Fruit fly (Drosophila melanogaster): ENCODE measurements around the gene Gmd.

The Gmd gene

DNA sequence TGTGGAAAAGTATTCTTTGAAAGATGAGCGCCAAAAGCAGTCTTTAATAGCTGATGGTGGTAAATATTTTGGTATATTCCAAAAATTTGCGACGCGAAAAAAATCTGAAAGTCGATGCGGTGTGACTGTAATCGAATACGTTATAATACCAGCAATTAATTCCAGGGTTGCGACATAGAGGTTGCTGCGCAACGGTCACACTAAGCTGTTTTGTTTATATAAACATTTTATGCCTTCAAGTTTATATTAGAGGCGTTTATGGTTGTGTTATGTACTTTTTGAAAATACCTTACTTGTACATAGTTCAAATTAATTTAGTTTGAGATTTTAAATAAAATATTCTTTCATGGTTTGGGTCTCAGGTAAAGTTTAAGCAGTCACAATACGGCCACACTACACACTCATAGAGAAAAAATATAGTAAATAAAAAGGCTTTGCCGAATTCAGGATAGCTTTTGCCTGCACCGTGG lies 5.5 kb downstream of the Gmd start, which contains the start of gene CG14043 (continued):
- TF ChIP-seq aop (GFP tag; IDR thresholded peaks at IDR 0.05) (no peak), CG2120 (GFP tag; optimal IDR thresholded peaks at IDR 0.05) (peak; percentile 58), CG16779 (GFP tag; IDR thresholded peaks at IDR 0.05) (no peak), yki (optimal IDR thresholded peaks at IDR 0.05) (no peak), ERR (GFP tag; optimal IDR thresholded peaks at IDR 0.05) (no peak), ken (GFP tag; IDR thresholded peaks at IDR 0.05) (no peak; the same call in 2 of the 3 replicates), Dp (GFP tag; optimal IDR thresholded peaks at IDR 0.05) (peak; percentile 78), NC2β (GFP tag; optimal IDR thresholded peaks at IDR 0.05) (peak; percentile 42), CG16813 (GFP tag; IDR thresholded peaks at IDR 0.05; ENCODE audit: partially characterized antibody) (no peak), az2 (GFP tag; optimal IDR thresholded peaks at IDR 0.05) (no peak), tll (GFP tag; optimal IDR thresholded peaks at IDR 0.05) (no peak), tx (GFP tag; optimal IDR thresholded peaks at IDR 0.05) (no peak), CG12219 (GFP tag; optimal IDR thresholded peaks at IDR 0.05) (no peak), CkIIα-i1 (GFP tag; IDR thresholded peaks at IDR 0.05) (no peak), CG12942 (GFP tag; optimal IDR thresholded peaks at IDR 0.05) (no peak), lov (optimal IDR thresholded peaks at IDR 0.05) (no peak), lov (GFP tag; IDR thresholded peaks at IDR 0.05) (no peak), Hand (GFP tag; optimal IDR thresholded peaks at IDR 0.05) (no peak), pzg (GFP tag; optimal IDR thresholded peaks at IDR 0.05) (peak; percentile 94), gt (GFP tag; IDR thresholded peaks at IDR 0.05) (no peak), jing (GFP tag; optimal IDR thresholded peaks at IDR 0.05) (no peak), CG16863 (GFP tag; optimal IDR thresholded peaks at IDR 0.05) (no peak), rib (GFP tag; IDR thresholded peaks at IDR 0.05) (no peak), CG6813 (GFP tag; optimal IDR thresholded peaks at IDR 0.05) (no peak), CG10267 (tag; optimal IDR thresholded peaks at IDR 0.05) (peak; percentile 68), E2f1 (GFP tag; IDR thresholded peaks at IDR 0.05) (no peak), YL-1 (GFP tag; optimal IDR thresholded peaks at IDR 0.05) (peak; percentile 80), CG4424 (GFP tag; optimal IDR thresholded peaks at IDR 0.05) (peak; percentile 40), z (GFP tag; IDR thresholded peaks at IDR 0.05) (no peak), dmrt11E (tag; optimal IDR thresholded peaks at IDR 0.05) (no peak), CG33557 (GFP tag; optimal IDR thresholded peaks at IDR 0.05) (no peak), sd (tag; optimal IDR thresholded peaks at IDR 0.05) (peak; percentile 71), kni (GFP tag; optimal IDR thresholded peaks at IDR 0.05) (no peak), so (GFP tag; IDR thresholded peaks at IDR 0.05) (no peak), CG9215 (GFP tag; IDR thresholded peaks at IDR 0.05) (no peak), Med (GFP tag) (peak; percentile 73), CG7372 (GFP tag; IDR thresholded peaks at IDR 0.05) (no peak), p53 (GFP tag; optimal IDR thresholded peaks at IDR 0.05) (no peak), B-H2 (GFP tag; optimal IDR thresholded peaks at IDR 0.05) (no peak), inv (GFP tag; IDR thresholded peaks at IDR 0.05; ENCODE audit: partially characterized antibody) (no peak), CG13894 (tag; optimal IDR thresholded peaks at IDR 0.05) (no peak), Usf (GFP tag; optimal IDR thresholded peaks at IDR 0.05) (no peak), bbx (GFP tag; IDR thresholded peaks at IDR 0.05; ENCODE audit: partially characterized antibody) (no peak), CG9797 (GFP tag; optimal IDR thresholded peaks at IDR 0.05) (peak; percentile 99), CG8924 (tag; optimal IDR thresholded peaks at IDR 0.05) (peak; percentile 66), CrebB (tag; optimal IDR thresholded peaks at IDR 0.05) (no peak), CG7928 (GFP tag; optimal IDR thresholded peaks at IDR 0.05) (peak; percentile 91), mld (GFP tag; IDR thresholded peaks at IDR 0.05; ENCODE audit: partially characterized antibody) (no peak), CG17568 (GFP tag; optimal IDR thresholded peaks at IDR 0.05) (no peak), gfzf (GFP tag; optimal IDR thresholded peaks at IDR 0.05) (peak; percentile 98), pan (optimal IDR thresholded peaks at IDR 0.05) (no peak), pan (GFP tag; optimal IDR thresholded peaks at IDR 0.05 in 1 of 2, IDR thresholded peaks at IDR 0.05 in 1 of 2) (no peak)

Measured in whole organism, embryonic.